ENCODE assay signal across 1 fruit fly cellular context in the genomic region with DNA sequence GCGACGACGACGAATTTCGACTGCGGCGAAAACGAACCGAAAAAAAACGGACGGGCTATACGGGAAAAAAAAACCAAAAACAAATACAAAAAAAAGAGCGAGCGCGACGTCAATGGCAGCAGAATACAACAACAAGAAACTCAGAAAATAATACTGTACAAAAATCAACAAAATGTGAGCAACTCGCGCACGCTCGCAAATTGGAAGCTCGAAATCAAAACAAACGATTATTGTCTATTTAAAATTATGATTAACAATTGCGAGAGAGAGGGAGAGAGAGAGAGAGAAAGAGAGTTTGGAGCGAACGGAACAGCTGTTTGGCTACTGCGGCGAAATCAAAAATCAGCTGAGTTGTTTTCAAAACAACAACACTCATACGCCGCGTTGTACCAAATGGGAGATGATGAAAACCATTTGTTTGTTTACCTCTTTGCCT.
TF ChIP-seq lines count a peak whose summit lies in the region.

No protein-coding gene starts in this region.

TF ChIP-seq in whole organism, embryonic, 481 proteins besides CTCF, POLR2A, EP300 and RAD21 (continued from another document):
- no peak for TF ChIP-seq fd102C (GFP tag; optimal IDR thresholded peaks at IDR 0.05; lab: Kevin White, UChicago)
- TF ChIP-seq Nf-YA (GFP tag; IDR thresholded peaks at IDR 0.05; lab: Robert Waterston, UW): no peak
- TF ChIP-seq hbn (GFP tag; IDR thresholded peaks at IDR 0.05; lab: Robert Waterston, UW; ENCODE audit: partially characterized antibody): peak; percentile 51
- TF ChIP-seq Aef1 (GFP tag; IDR thresholded peaks at IDR 0.05; lab: Robert Waterston, UW): peak; percentile 19; the same call in 1 of the 3 replicates
- TF ChIP-seq Mad (GFP tag; optimal IDR thresholded peaks at IDR 0.05; lab: Kevin White, UChicago): no peak
- no peak for TF ChIP-seq CG3065 (GFP tag; optimal IDR thresholded peaks at IDR 0.05; lab: Kevin White, UChicago)
- TF ChIP-seq CG15269 (tag; optimal IDR thresholded peaks at IDR 0.05; lab: Kevin White, UChicago): peak; percentile 47
- TF ChIP-seq scrt (GFP tag; optimal IDR thresholded peaks at IDR 0.05; lab: Kevin White, UChicago): no peak
- TF ChIP-seq CG17385 (GFP tag; optimal IDR thresholded peaks at IDR 0.05; lab: Kevin White, UChicago): peak; percentile 22
- peak; percentile 10 for TF ChIP-seq PHDP (tag; optimal IDR thresholded peaks at IDR 0.05; lab: Kevin White, UChicago)
- TF ChIP-seq exex (tag; optimal IDR thresholded peaks at IDR 0.05; lab: Kevin White, UChicago): peak; percentile 88
- no peak for TF ChIP-seq Ssrp (tag; optimal IDR thresholded peaks at IDR 0.05; lab: Kevin White, UChicago)
- TF ChIP-seq CG4424 (GFP tag; optimal IDR thresholded peaks at IDR 0.05; lab: Kevin White, UChicago): no peak
- no peak for TF ChIP-seq CG6175 (GFP tag; IDR thresholded peaks at IDR 0.05; lab: Robert Waterston, UW)
- TF ChIP-seq CG8924 (tag; optimal IDR thresholded peaks at IDR 0.05; lab: Kevin White, UChicago): peak; percentile 23
- peak; percentile 25 for TF ChIP-seq sd (tag; optimal IDR thresholded peaks at IDR 0.05; lab: Kevin White, UChicago)
- peak; percentile 65 for TF ChIP-seq CG34376 (GFP tag; optimal IDR thresholded peaks at IDR 0.05; lab: Kevin White, UChicago)
- no peak for TF ChIP-seq CG1529 (GFP tag; optimal IDR thresholded peaks at IDR 0.05; lab: Kevin White, UChicago)
- TF ChIP-seq CG9932 (GFP tag; IDR thresholded peaks at IDR 0.05; lab: Robert Waterston, UW): no peak
- no peak for TF ChIP-seq CG8388 (GFP tag; optimal IDR thresholded peaks at IDR 0.05; lab: Kevin White, UChicago)
- no peak for TF ChIP-seq CG7556 (GFP tag; optimal IDR thresholded peaks at IDR 0.05; lab: Kevin White, UChicago)
- no peak for TF ChIP-seq CG11504 (tag; optimal IDR thresholded peaks at IDR 0.05; lab: Kevin White, UChicago)
- TF ChIP-seq sqz (GFP tag; optimal IDR thresholded peaks at IDR 0.05; lab: Kevin White, UChicago): peak; percentile 90
- no peak for TF ChIP-seq ap (GFP tag; IDR thresholded peaks at IDR 0.05; lab: Robert Waterston, UW)
- TF ChIP-seq CG13296 (GFP tag; optimal IDR thresholded peaks at IDR 0.05; lab: Kevin White, UChicago): peak; percentile 46
- no peak for TF ChIP-seq HmgD (GFP tag; optimal IDR thresholded peaks at IDR 0.05; lab: Kevin White, UChicago)
- TF ChIP-seq CG13287 (GFP tag; IDR thresholded peaks at IDR 0.05; lab: Robert Waterston, UW; ENCODE audit: partially characterized antibody): peak; percentile 72
- TF ChIP-seq CG31365 (tag; optimal IDR thresholded peaks at IDR 0.05; lab: Kevin White, UChicago): no peak
- no peak for TF ChIP-seq CG10959 (GFP tag; IDR thresholded peaks at IDR 0.05; lab: Robert Waterston, UW)
- TF ChIP-seq salm (tag; optimal IDR thresholded peaks at IDR 0.05; lab: Kevin White, UChicago): peak; percentile 22
- no peak for TF ChIP-seq CG1792 (GFP tag; optimal IDR thresholded peaks at IDR 0.05; lab: Kevin White, UChicago)
- peak; percentile 61 for TF ChIP-seq CG7372 (GFP tag; IDR thresholded peaks at IDR 0.05; lab: Robert Waterston, UW)
- TF ChIP-seq lab (GFP tag; optimal IDR thresholded peaks at IDR 0.05; lab: Kevin White, UChicago): peak; percentile 19
- TF ChIP-seq Myb (GFP tag; optimal IDR thresholded peaks at IDR 0.05; lab: Kevin White, UChicago): no peak
- no peak for TF ChIP-seq Optix (GFP tag; IDR thresholded peaks at IDR 0.05; lab: Robert Waterston, UW)
- no peak for TF ChIP-seq Bdp1 (GFP tag; optimal IDR thresholded peaks at IDR 0.05; lab: Kevin White, UChicago)
- TF ChIP-seq CG2678 (tag; optimal IDR thresholded peaks at IDR 0.05; lab: Kevin White, UChicago): peak; percentile 12
- TF ChIP-seq en (GFP tag; optimal IDR thresholded peaks at IDR 0.05; lab: Kevin White, UChicago): no peak
